Worm (Caenorhabditis elegans): ENCODE results near the gene ani-2.

Gene ani-2

DNA sequence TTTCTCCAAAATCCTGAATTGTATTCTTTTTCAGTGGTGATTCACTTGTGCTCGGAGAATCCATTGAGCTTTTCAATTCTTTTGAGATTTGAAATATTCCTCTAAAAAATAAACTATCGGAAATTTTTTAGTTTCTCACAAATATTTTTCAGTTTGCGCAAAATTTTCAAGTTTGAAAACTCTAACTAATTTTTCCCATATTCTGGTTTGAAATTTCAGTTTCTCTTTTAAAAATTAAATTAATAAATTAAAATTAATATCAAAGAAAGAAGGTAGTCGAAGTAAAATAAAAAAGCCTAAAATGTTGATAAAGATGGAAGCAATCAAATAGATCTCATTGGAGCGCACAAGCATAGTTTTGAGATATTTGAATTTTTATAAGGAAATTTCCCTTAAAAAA, 13.3 kb downstream of the ani-2 start, which contains the start of gene C32D5.10:
TSS of gene C32D5.10 (minus strand) at position 101 of the 400 bp plus-strand sequence.
- TF ChIP-seq nhr-23 (tag; optimal IDR thresholded peaks at IDR 0.05) (peak; percentile 13), nhr-67 (tag; optimal IDR thresholded peaks at IDR 0.05) (no peak), daf-12 (tag; optimal IDR thresholded peaks at IDR 0.05) (no peak), unc-62 (GFP tag; optimal IDR thresholded peaks at IDR 0.05) (no peak), eor-1 (tag; optimal IDR thresholded peaks at IDR 0.05) (no peak)

DNA sequence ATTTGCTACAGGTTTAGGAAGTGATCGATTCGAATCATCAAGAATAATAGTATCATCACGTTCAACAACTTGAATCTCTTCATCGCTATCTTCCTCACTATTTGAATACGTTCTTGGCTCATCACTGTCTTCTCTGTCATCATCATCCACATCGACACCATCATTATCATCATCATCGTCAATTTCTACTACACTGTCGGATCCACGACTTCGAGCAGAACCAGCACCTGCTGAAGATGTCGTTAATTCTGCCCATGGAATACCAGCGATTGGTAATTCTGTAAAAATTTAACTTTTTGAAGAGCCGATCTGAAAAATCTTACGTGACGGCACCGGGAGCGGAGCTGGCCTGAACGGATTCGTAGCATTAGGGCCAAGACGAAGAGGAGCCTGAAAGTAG, 15.2 kb downstream of the ani-2 start:
- TF ChIP-seq aly-2 (tag; optimal IDR thresholded peaks at IDR 0.05) (no peak), fkh-2 (tag; optimal IDR thresholded peaks at IDR 0.05) (no peak), elt-1 (tag; optimal IDR thresholded peaks at IDR 0.05) (no peak), nfya-1 (tag; optimal IDR thresholded peaks at IDR 0.05; ENCODE audit: insufficient read depth) (no peak), ztf-11 (tag; optimal IDR thresholded peaks at IDR 0.05) (no peak), lin-39 (tag; optimal IDR thresholded peaks at IDR 0.05) (no peak), nhr-11 (tag; optimal IDR thresholded peaks at IDR 0.05) (no peak), nhr-28 (tag; optimal IDR thresholded peaks at IDR 0.05) (no peak), ceh-28 (tag; optimal IDR thresholded peaks at IDR 0.05) (no peak), nhr-67 (tag; optimal IDR thresholded peaks at IDR 0.05) (no peak), ztf-4 (tag; optimal IDR thresholded peaks at IDR 0.05) (no peak)

DNA sequence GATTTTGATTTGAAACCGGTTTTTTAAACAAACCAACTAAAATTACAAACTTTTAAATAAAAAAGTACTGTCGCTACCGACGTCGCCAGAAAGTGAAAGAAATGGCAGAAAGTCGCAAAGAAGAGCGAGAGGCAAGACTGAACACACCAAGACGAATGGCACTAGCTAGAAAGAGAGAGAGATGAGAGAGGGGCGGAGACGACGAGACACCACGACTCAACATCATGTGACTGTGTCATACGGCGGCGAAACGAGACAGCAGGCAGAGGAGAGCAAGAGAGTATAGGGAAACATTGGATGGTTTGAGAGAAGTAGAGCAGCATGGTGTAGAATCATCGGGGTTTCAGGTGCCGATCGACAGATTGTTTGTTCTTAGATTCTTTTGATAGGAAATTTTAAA, 16.8 kb downstream of the ani-2 start:
- TF ChIP-seq lsy-12 (tag; optimal IDR thresholded peaks at IDR 0.05) (peak; percentile 79), nhr-12 (tag; optimal IDR thresholded peaks at IDR 0.05) (no peak), elt-1 (tag; optimal IDR thresholded peaks at IDR 0.05) (peak; percentile 74), fkh-2 (tag; optimal IDR thresholded peaks at IDR 0.05) (no peak), R02D3.7 (tag; optimal IDR thresholded peaks at IDR 0.05) (peak; percentile 55), fkh-10 (GFP tag; optimal IDR thresholded peaks at IDR 0.05) (peak; percentile 53), nhr-23 (tag; optimal IDR thresholded peaks at IDR 0.05) (peak; percentile 93), egl-5 (tag; optimal IDR thresholded peaks at IDR 0.05) (peak; percentile 79), hmg-11 (tag; optimal IDR thresholded peaks at IDR 0.05) (peak; percentile 94), mdl-1 (tag; optimal IDR thresholded peaks at IDR 0.05) (peak; percentile 66), ztf-4 (tag; optimal IDR thresholded peaks at IDR 0.05) (no peak), skn-1 (tag; optimal IDR thresholded peaks at IDR 0.05) (peak; percentile 89), eor-1 (tag; optimal IDR thresholded peaks at IDR 0.05) (no peak), nhr-77 (tag; optimal IDR thresholded peaks at IDR 0.05) (peak; percentile 18), elt-2 (tag; optimal IDR thresholded peaks at IDR 0.05) (peak; percentile 87), ztf-11 (tag; optimal IDR thresholded peaks at IDR 0.05) (no peak), jun-1 (tag; optimal IDR thresholded peaks at IDR 0.05) (peak; percentile 94), egl-27 (tag; optimal IDR thresholded peaks at IDR 0.05) (peak; percentile 50), ceh-16 (tag; optimal IDR thresholded peaks at IDR 0.05) (no peak), nhr-237 (tag; optimal IDR thresholded peaks at IDR 0.05) (no peak), nhr-25 (tag; optimal IDR thresholded peaks at IDR 0.05) (peak; percentile 98), ama-1 (optimal IDR thresholded peaks at IDR 0.05) (peak; percentile 98), ceh-28 (tag; optimal IDR thresholded peaks at IDR 0.05) (peak; percentile 74), elt-3 (tag; optimal IDR thresholded peaks at IDR 0.05) (no peak), tbx-2 (tag; optimal IDR thresholded peaks at IDR 0.05) (peak; percentile 62), pqm-1 (tag; optimal IDR thresholded peaks at IDR 0.05) (peak; percentile 75), lin-39 (tag; optimal IDR thresholded peaks at IDR 0.05) (peak; percentile 92), zag-1 (tag; optimal IDR thresholded peaks at IDR 0.05) (no peak), aly-2 (tag; optimal IDR thresholded peaks at IDR 0.05) (no peak), unc-62 (GFP tag; optimal IDR thresholded peaks at IDR 0.05) (peak; percentile 71), sea-2 (GFP tag; optimal IDR thresholded peaks at IDR 0.05) (no peak), nfya-1 (tag; optimal IDR thresholded peaks at IDR 0.05; ENCODE audit: insufficient read depth) (peak; percentile 94), nhr-43 (tag; optimal IDR thresholded peaks at IDR 0.05; ENCODE audit: poor library complexity, severe bottlenecking) (peak; percentile 85), nhr-11 (tag; optimal IDR thresholded peaks at IDR 0.05) (peak; percentile 81), pha-4 (tag; optimal IDR thresholded peaks at IDR 0.05) (peak; percentile 94), lin-15B (tag; optimal IDR thresholded peaks at IDR 0.05) (peak; percentile 83)

All from whole organism, L3 larva.